Worm (Caenorhabditis elegans) whole organism, early embryonic: ENCODE measurements around the gene Y41D4B.11.

Source experiments
- F13C5.2 ChIP-seq: sonication (generic microtip); optimal IDR thresholded peaks from 2 replicates; lab custom pipeline; 2017; ENCODE audit warnings: mild to moderate bottlenecking, missing genetic modification characterization, inconsistent platforms, missing compliant biosample characterization
- ama-1 ChIP-seq: fragments of 150-350 bp; optimal IDR thresholded peaks from 2 replicates; lab custom pipeline; 2014
- hmbx-1 ChIP-seq: sonication (generic microtip); optimal IDR thresholded peaks from 2 replicates; lab custom pipeline; 2016; ENCODE audit warnings: mild to moderate bottlenecking, missing genetic modification characterization, missing compliant biosample characterization
- hnd-1 ChIP-seq: sonication (generic microtip); optimal IDR thresholded peaks from 2 replicates; lab custom pipeline; 2016; ENCODE audit warnings: missing genetic modification characterization, missing compliant biosample characterization
- pes-1 ChIP-seq: fragments of 200-800 bp; sonication (Bioruptor generic); IDR thresholded peaks from 2 replicates; pipeline ENCODE4 v1.3.6; 2022; ENCODE audit warnings: missing genetic modification reagents, missing genetic modification characterization, missing compliant biosample characterization
- sea-1 ChIP-seq: fragments of 200-800 bp; sonication (Bioruptor generic); conservative IDR thresholded peaks from 2 replicates; pipeline ENCODE4 v1.3.6; 2022; ENCODE audit warnings: missing genetic modification characterization, missing compliant biosample characterization
- tbx-37 ChIP-seq: fragments of 200-800 bp; sonication (Bioruptor generic); conservative IDR thresholded peaks from 2 replicates; pipeline ENCODE4 v1.3.6; 2022; ENCODE audit warnings: missing genetic modification reagents, missing genetic modification characterization, missing compliant biosample characterization

DNA sequence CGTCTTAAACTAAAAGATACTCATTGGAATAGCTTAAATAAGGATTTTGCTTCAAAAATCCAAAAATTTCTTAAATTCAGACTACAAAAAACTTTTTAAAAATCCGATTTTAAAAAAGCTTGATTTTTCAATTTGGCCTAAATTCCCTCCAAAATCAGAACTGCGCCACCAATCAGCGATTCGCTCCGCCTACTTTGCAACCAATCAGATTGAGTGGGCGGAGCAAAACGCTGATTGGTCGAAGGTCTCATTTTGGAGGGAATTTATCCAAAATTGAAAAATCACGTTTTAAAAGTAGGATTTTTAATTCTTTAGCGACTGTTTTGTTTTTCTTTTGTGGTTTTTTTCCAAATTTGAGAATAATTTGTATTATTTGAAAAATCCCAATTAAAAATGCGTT lies 43.8 kb downstream of the Y41D4B.11 start:
- TF ChIP-seq ama-1 (lab: Kevin White, UChicago), result no peak
- TF ChIP-seq sea-1 (GFP tag; lab: Robert Waterston, UW), result no peak
- no peak for TF ChIP-seq tbx-37
- no peak for TF ChIP-seq F13C5.2
- TF ChIP-seq hnd-1 (tag; lab: Kevin White, UChicago), result no peak
- TF ChIP-seq pes-1 (GFP tag; lab: Robert Waterston, UW), result no peak
- TF ChIP-seq hmbx-1 (tag; lab: Kevin White, UChicago), result no peak
